Worm (Caenorhabditis elegans) whole organism, mixed stage, embryonic: ENCODE results near the gene Y62E10A.13.

Experiments used
- lsy-2 ChIP-seq: fragments of 150-350 bp; optimal IDR thresholded peaks from 2 replicates; lab custom pipeline; 2014; ENCODE audit warnings: missing biosample characterization, missing genetic modification characterization
- nhr-76 ChIP-seq: sonication (generic microtip); optimal IDR thresholded peaks from 2 replicates; lab custom pipeline; 2017; ENCODE audit warnings: missing biosample characterization, missing genetic modification characterization
- pha-4 ChIP-seq: fragments of 150-350 bp; optimal IDR thresholded peaks from 2 replicates; lab custom pipeline; 2018; ENCODE audit warnings: missing biosample characterization, missing genetic modification reagents, missing genetic modification characterization
- snpc-4 ChIP-seq: fragments of 150-350 bp; optimal IDR thresholded peaks from 2 replicates; lab custom pipeline; 2014; ENCODE audit warnings: missing biosample characterization, missing genetic modification characterization
- sptf-1 ChIP-seq: sonication (generic microtip); optimal IDR thresholded peaks from 2 replicates; lab custom pipeline; 2017; ENCODE audit warnings: mild to moderate bottlenecking, missing genetic modification characterization, moderate library complexity, missing compliant biosample characterization
- unc-62 ChIP-seq: fragments of 150-350 bp; optimal IDR thresholded peaks from 2 replicates; lab custom pipeline; 2014; ENCODE audit warnings: missing biosample characterization, missing genetic modification reagents, missing genetic modification characterization
- ztf-11 ChIP-seq: fragments of 150-350 bp; optimal IDR thresholded peaks from 2 replicates; lab custom pipeline; 2014; ENCODE audit warnings: missing biosample characterization, missing genetic modification characterization

DNA sequence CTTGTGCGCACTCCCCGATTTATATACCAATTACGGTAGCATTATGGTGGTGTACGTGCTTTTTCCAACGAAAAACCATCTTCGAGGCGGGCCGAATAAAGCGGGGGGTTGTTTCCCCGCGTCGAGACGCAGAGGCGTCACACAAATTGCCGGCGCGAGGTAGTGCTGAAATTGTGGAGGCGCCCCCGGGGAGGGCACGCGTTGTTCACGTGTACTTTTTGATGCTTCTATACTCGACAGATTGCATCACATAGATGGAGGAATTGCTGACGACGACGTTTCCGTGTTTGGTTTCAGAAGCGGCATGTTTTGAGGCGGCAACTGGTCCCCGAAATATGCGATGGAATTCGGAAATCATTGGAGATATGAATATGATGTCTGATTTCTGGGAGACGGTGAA is 3.6 kb downstream of the Y62E10A.13 start:
- TF ChIP-seq lsy-2 (tag; lab: Kevin White, UChicago), result no peak
- TF ChIP-seq snpc-4, result no peak
- TF ChIP-seq sptf-1 (tag; lab: Kevin White, UChicago), result no peak
- no peak for TF ChIP-seq pha-4 (tag; lab: Kevin White, UChicago)
- TF ChIP-seq ztf-11, result no peak
- no peak for TF ChIP-seq nhr-76 (tag; lab: Kevin White, UChicago)
- peak; percentile 37 for TF ChIP-seq unc-62 (GFP tag; lab: Kevin White, UChicago)
